Worm (Caenorhabditis elegans) whole organism, L3 larva: ENCODE data around the gene tbb-6.

Experiments used
- R02D3.7 ChIP-seq: fragments of 150-350 bp; optimal IDR thresholded peaks from 2 replicates; lab custom pipeline; 2014; ENCODE audit warnings: missing biosample characterization, missing genetic modification characterization
- ZK546.5 ChIP-seq: sonication (generic microtip); optimal IDR thresholded peaks from 2 replicates; lab custom pipeline; 2017; ENCODE audit warnings: missing biosample characterization, missing genetic modification characterization
- aly-2 ChIP-seq: fragments of 150-350 bp; optimal IDR thresholded peaks from 2 replicates; lab custom pipeline; 2014; ENCODE audit warnings: missing biosample characterization, missing genetic modification characterization
- ama-1 ChIP-seq: fragments of 150-350 bp; optimal IDR thresholded peaks from 2 replicates; lab custom pipeline; 2018
- ceh-16 ChIP-seq: sonication (generic microtip); optimal IDR thresholded peaks from 2 replicates; lab custom pipeline; 2017; ENCODE audit warnings: missing biosample characterization, missing genetic modification characterization
- ceh-28 ChIP-seq: fragments of 150-350 bp; optimal IDR thresholded peaks from 2 replicates; lab custom pipeline; 2014; ENCODE audit warnings: missing biosample characterization, missing genetic modification reagents, missing genetic modification characterization
- ceh-9 ChIP-seq: sonication (generic microtip); optimal IDR thresholded peaks from 2 replicates; lab custom pipeline; 2018; ENCODE audit warnings: missing biosample characterization, missing genetic modification characterization
- daf-12 ChIP-seq: fragments of 150-350 bp; optimal IDR thresholded peaks from 2 replicates; lab custom pipeline; 2014; ENCODE audit warnings: missing biosample characterization, missing genetic modification reagents, missing genetic modification characterization
- egl-27 ChIP-seq: sonication (generic microtip); optimal IDR thresholded peaks from 4 replicates; lab custom pipeline; 2017; ENCODE audit warnings: missing biosample characterization, missing genetic modification reagents, missing genetic modification characterization
- egl-5 ChIP-seq: fragments of 150-350 bp; optimal IDR thresholded peaks from 2 replicates; lab custom pipeline; 2017; ENCODE audit warnings: missing biosample characterization, missing genetic modification reagents, missing genetic modification characterization, inconsistent platforms
- elt-1 ChIP-seq: fragments of 150-350 bp; optimal IDR thresholded peaks from 2 replicates; lab custom pipeline; 2014; ENCODE audit warnings: missing biosample characterization, missing genetic modification characterization
- elt-2 ChIP-seq: sonication (generic microtip); optimal IDR thresholded peaks from 2 replicates; lab custom pipeline; 2016; ENCODE audit warnings: missing genetic modification reagents, mild to moderate bottlenecking, missing genetic modification characterization, missing compliant biosample characterization
- elt-3 ChIP-seq, 3 experiments: fragments of 150-350 bp in 1 of 3; sonication (generic microtip) in 2 of 3; optimal IDR thresholded peaks; 2 replicates in 2 of 3; 4 replicates in 1 of 3; lab custom pipeline; 2014 to 2017; ENCODE audit warnings: missing biosample characterization in 3 of 3, missing genetic modification characterization in 3 of 3
- eor-1 ChIP-seq, 2 experiments: fragments of 150-350 bp; optimal IDR thresholded peaks; 2 replicates each; lab custom pipeline; 2014 to 2018; ENCODE audit warnings: missing biosample characterization in 2 of 2, missing genetic modification characterization in 2 of 2
- fkh-10 ChIP-seq: sonication (generic microtip); optimal IDR thresholded peaks from 2 replicates; lab custom pipeline; 2017; ENCODE audit warnings: missing biosample characterization, missing genetic modification reagents, missing genetic modification characterization
- fkh-2 ChIP-seq: fragments of 150-350 bp; optimal IDR thresholded peaks from 2 replicates; lab custom pipeline; 2014; ENCODE audit warnings: missing biosample characterization, missing genetic modification reagents, missing genetic modification characterization
- fos-1 ChIP-seq: fragments of 150-350 bp; optimal IDR thresholded peaks from 2 replicates; lab custom pipeline; 2014; ENCODE audit warnings: missing biosample characterization, missing genetic modification characterization
- hmg-11 ChIP-seq: sonication (generic microtip); optimal IDR thresholded peaks from 2 replicates; lab custom pipeline; 2016; ENCODE audit warnings: missing genetic modification characterization, missing compliant biosample characterization
- jun-1 ChIP-seq: fragments of 150-350 bp; optimal IDR thresholded peaks from 2 replicates; lab custom pipeline; 2014; ENCODE audit warnings: missing biosample characterization, missing genetic modification reagents, missing genetic modification characterization
- lin-15B ChIP-seq: fragments of 150-350 bp; optimal IDR thresholded peaks from 2 replicates; lab custom pipeline; 2014; ENCODE audit warnings: missing biosample characterization, missing genetic modification characterization
- lin-39 ChIP-seq: fragments of 150-350 bp; optimal IDR thresholded peaks from 2 replicates; lab custom pipeline; 2018; ENCODE audit warnings: missing biosample characterization, missing genetic modification reagents, missing genetic modification characterization
- lsy-12 ChIP-seq: sonication (generic microtip); optimal IDR thresholded peaks from 2 replicates; lab custom pipeline; 2016; ENCODE audit warnings: mild to moderate bottlenecking, missing genetic modification characterization, missing compliant biosample characterization
- mml-1 ChIP-seq: fragments of 150-350 bp; sonication (generic microtip); optimal IDR thresholded peaks from 3 replicates; lab custom pipeline; 2014; ENCODE audit warnings: missing biosample characterization, missing genetic modification characterization
- nfya-1 ChIP-seq: sonication (generic microtip); optimal IDR thresholded peaks from 2 replicates; lab custom pipeline; 2017; ENCODE audit warnings: missing genetic modification characterization, mild to moderate bottlenecking, missing compliant biosample characterization, antibody characterized with exemption, moderate library complexity; ENCODE audit not compliant: insufficient read depth
- nhr-11 ChIP-seq: fragments of 150-350 bp; optimal IDR thresholded peaks from 2 replicates; lab custom pipeline; 2014; ENCODE audit warnings: missing biosample characterization, missing genetic modification characterization
- nhr-12 ChIP-seq: fragments of 150-350 bp; optimal IDR thresholded peaks from 2 replicates; lab custom pipeline; 2014; ENCODE audit warnings: missing biosample characterization, missing genetic modification characterization
- nhr-23 ChIP-seq: fragments of 150-350 bp; optimal IDR thresholded peaks from 2 replicates; lab custom pipeline; 2014; ENCODE audit warnings: missing biosample characterization, missing genetic modification reagents, missing genetic modification characterization
- nhr-237 ChIP-seq: fragments of 150-350 bp; optimal IDR thresholded peaks from 2 replicates; lab custom pipeline; 2014; ENCODE audit warnings: missing biosample characterization, missing genetic modification characterization
- nhr-25 ChIP-seq: sonication (generic microtip); optimal IDR thresholded peaks from 2 replicates; lab custom pipeline; 2017; ENCODE audit warnings: missing biosample characterization, missing genetic modification characterization
- nhr-28 ChIP-seq: fragments of 150-350 bp; optimal IDR thresholded peaks from 2 replicates; lab custom pipeline; 2014; ENCODE audit warnings: missing biosample characterization, missing genetic modification characterization
- nhr-67 ChIP-seq: fragments of 150-350 bp; optimal IDR thresholded peaks from 2 replicates; lab custom pipeline; 2014; ENCODE audit warnings: missing biosample characterization, missing genetic modification characterization
- nhr-76 ChIP-seq: fragments of 150-350 bp; sonication (generic microtip); optimal IDR thresholded peaks from 5 replicates; lab custom pipeline; 2014; ENCODE audit warnings: missing biosample characterization, missing genetic modification characterization
- nhr-77 ChIP-seq: fragments of 150-350 bp; optimal IDR thresholded peaks from 2 replicates; lab custom pipeline; 2014; ENCODE audit warnings: missing biosample characterization, missing genetic modification characterization
- pha-4 ChIP-seq: fragments of 150-350 bp; optimal IDR thresholded peaks from 2 replicates; lab custom pipeline; 2014; ENCODE audit warnings: missing biosample characterization, missing genetic modification reagents, missing genetic modification characterization
- pqm-1 ChIP-seq: fragments of 150-350 bp; optimal IDR thresholded peaks from 2 replicates; lab custom pipeline; 2017; ENCODE audit warnings: missing biosample characterization, missing genetic modification characterization, inconsistent platforms
- sea-2 ChIP-seq: fragments of 150-350 bp; sonication (generic microtip); optimal IDR thresholded peaks from 4 replicates; lab custom pipeline; 2014; ENCODE audit warnings: missing biosample characterization, missing genetic modification reagents, missing genetic modification characterization
- skn-1 ChIP-seq: fragments of 150-350 bp; optimal IDR thresholded peaks from 2 replicates; lab custom pipeline; 2014; ENCODE audit warnings: missing biosample characterization, missing genetic modification characterization
- snpc-4 ChIP-seq: fragments of 150-350 bp; optimal IDR thresholded peaks from 2 replicates; lab custom pipeline; 2014; ENCODE audit warnings: missing biosample characterization, missing genetic modification characterization
- tbx-2 ChIP-seq: sonication (generic microtip); optimal IDR thresholded peaks from 2 replicates; lab custom pipeline; 2016; ENCODE audit warnings: mild to moderate bottlenecking, missing genetic modification characterization, missing compliant biosample characterization
- zag-1 ChIP-seq: fragments of 150-350 bp; optimal IDR thresholded peaks from 2 replicates; lab custom pipeline; 2014; ENCODE audit warnings: missing biosample characterization, missing genetic modification characterization
- ztf-11 ChIP-seq: fragments of 150-350 bp; optimal IDR thresholded peaks from 2 replicates; lab custom pipeline; 2014; ENCODE audit warnings: missing biosample characterization, missing genetic modification characterization
- ztf-4 ChIP-seq: fragments of 150-350 bp; optimal IDR thresholded peaks from 2 replicates; lab custom pipeline; 2014; ENCODE audit warnings: missing biosample characterization, missing genetic modification characterization

Gene tbb-6

DNA sequence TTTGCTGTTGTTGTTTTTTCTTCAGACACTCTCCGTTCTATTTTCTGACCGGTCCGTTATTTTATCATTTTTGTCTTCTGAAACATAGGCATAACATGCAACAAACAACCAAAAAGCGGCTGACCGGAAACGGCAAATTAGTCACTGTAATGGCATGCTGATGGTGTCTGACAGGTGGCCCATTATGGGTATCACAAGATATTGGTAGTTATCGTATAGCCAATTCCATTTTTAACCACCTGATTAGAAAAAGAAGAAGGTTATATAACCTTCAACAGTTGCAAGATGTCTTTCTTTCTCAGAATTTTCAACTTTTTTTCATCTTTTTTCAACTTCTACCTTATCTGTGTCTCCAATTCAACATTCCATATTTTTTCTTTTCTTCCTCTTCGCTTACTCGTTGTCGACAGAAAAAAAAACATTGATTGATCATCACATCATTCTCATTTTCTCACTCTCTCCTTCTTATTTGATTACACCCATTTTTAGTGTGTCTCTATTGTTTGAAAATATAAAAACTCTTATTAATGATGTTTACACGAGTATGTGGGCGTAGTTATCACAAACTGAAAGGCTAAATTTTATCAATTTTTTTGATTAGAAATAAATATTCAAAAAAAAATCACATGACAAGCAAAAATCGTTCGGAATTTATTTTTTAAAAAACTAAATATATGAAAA is 39.6 kb downstream of the tbb-6 start:
- TF ChIP-seq egl-5 (tag; lab: Kevin White, UChicago) (no peak), pqm-1 (tag; lab: Kevin White, UChicago) (peak; percentile 13), pha-4 (tag; lab: Kevin White, UChicago) (peak; percentile 73), nhr-23 (tag; lab: Kevin White, UChicago) (peak; percentile 24), ama-1 (lab: Kevin White, UChicago) (peak; percentile 3), elt-3 (tag; optimal IDR thresholded peaks at IDR 0.05; lab: Kevin White, UChicago) (no peak), nhr-25 (tag; lab: Kevin White, UChicago) (peak; percentile 6), elt-2 (peak; percentile 75)

DNA sequence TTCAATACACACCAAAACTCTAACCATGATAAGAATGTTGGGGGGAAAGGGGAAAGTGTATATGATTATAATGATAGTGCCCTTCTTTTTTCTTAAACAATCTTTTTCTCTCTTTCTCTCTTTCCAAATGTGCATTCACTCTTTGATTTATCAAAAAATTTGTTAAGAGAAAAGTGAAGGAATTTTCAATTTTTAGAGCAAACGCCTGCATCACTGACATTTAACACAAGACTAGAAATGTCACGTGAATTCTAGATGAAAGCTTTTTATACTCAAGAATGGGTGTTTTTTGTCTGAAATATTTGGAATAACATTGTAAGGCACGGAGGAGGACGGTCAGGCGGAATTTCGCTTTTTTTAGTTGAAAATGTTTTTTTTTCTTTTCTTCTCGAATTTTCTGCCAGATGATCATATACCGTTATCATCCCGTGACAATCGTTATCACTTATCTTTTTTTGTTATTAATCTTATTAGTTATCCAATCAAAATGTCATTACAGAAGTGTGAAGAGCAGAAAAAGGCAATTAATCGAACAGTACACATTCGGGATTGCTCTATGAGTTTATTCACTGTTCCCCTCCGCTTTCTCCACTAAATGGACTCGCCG is 40.8 kb downstream of the tbb-6 start, which contains the start of the genes frm-7 and F55C5.17:
Gene frm-7 (plus strand): TSS at position 500 of the 607 bp plus-strand sequence.
Gene F55C5.17 (plus strand): TSS at position 557 of the 607 bp plus-strand sequence.
- TF ChIP-seq elt-2 (peak; percentile 90), lin-39 (no peak), R02D3.7 (tag; lab: Kevin White, UChicago) (no peak), ceh-9 (no peak), nhr-77 (tag; lab: Kevin White, UChicago) (no peak), lsy-12 (tag; lab: Kevin White, UChicago) (no peak), tbx-2 (tag; lab: Kevin White, UChicago) (no peak), nhr-237 (tag; lab: Kevin White, UChicago) (no peak), pqm-1 (tag; lab: Kevin White, UChicago) (peak; percentile 63), ztf-4 (tag; lab: Kevin White, UChicago) (no peak), elt-1 (tag; lab: Kevin White, UChicago) (no peak), pha-4 (tag; lab: Kevin White, UChicago) (peak; percentile 12), mml-1 (tag; lab: Kevin White, UChicago) (no peak), ztf-11 (tag; lab: Kevin White, UChicago) (no peak), hmg-11 (tag; lab: Kevin White, UChicago) (no peak), egl-5 (tag; lab: Kevin White, UChicago) (no peak), daf-12 (tag; lab: Kevin White, UChicago) (no peak), nhr-23 (tag; lab: Kevin White, UChicago) (no peak)

DNA sequence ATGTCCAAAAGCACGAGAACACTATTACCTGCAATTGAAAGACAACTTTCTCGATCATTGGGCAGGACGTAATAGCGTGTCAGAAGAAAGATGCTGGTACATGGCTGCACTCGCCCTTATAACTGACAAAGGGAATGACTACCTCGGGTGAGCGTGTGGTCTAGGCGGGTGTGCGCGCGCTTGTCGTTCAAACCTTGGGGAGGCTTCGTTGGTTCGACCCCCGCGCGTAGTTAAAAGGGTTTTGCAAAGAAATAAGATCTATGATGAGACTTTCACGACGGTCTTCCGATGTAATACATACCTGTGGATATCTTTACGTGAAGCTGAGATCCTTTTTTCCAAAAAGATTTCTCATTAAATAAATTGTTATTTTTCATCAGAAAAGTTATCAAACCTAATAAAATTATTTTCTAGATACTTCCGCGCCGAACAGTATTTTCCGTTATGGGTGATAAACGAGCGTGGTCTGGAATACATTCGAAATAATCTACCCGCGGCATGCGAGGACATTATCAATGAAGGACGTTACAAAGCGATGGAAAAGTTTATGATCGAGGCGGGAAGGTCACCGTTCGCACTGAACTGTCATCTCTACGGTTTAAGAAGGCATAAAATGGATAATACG is 42.2 kb downstream of the tbb-6 start:
- TF ChIP-seq aly-2 (tag; lab: Kevin White, UChicago) (peak; percentile 82), elt-2 (peak; percentile 63), skn-1 (tag; lab: Kevin White, UChicago) (peak; percentile 80), R02D3.7 (tag; lab: Kevin White, UChicago) (peak; percentile 69), ceh-9 (no peak), snpc-4 (tag; lab: Kevin White, UChicago) (no peak), eor-1 (tag; optimal IDR thresholded peaks at IDR 0.05; lab: Kevin White, UChicago) (no peak), nhr-77 (tag; lab: Kevin White, UChicago) (peak; percentile 75), nhr-237 (tag; lab: Kevin White, UChicago) (no peak), ceh-16 (tag; lab: Kevin White, UChicago) (peak; percentile 37), fos-1 (no peak), lin-15B (peak; percentile 35), nhr-76 (peak; percentile 79), elt-3 (tag; optimal IDR thresholded peaks at IDR 0.05; lab: Kevin White, UChicago) (peak in 2 of 3 experiments; percentile 28 to 77), pqm-1 (tag; lab: Kevin White, UChicago) (peak; percentile 19), mml-1 (tag; lab: Kevin White, UChicago) (peak; percentile 5), nhr-25 (tag; lab: Kevin White, UChicago) (peak; percentile 70), egl-27 (tag; lab: Kevin White, UChicago) (peak; percentile 1), zag-1 (tag; lab: Kevin White, UChicago) (peak; percentile 67), nhr-11 (tag; lab: Kevin White, UChicago) (peak; percentile 26), nfya-1 (tag; lab: Kevin White, UChicago) (peak; percentile 70), ama-1 (lab: Kevin White, UChicago) (peak; percentile 88), nhr-67 (tag; lab: Kevin White, UChicago) (peak; percentile 6), fkh-2 (tag; lab: Kevin White, UChicago) (no peak), daf-12 (tag; lab: Kevin White, UChicago) (no peak), ceh-28 (tag; lab: Kevin White, UChicago) (peak; percentile 46), hmg-11 (tag; lab: Kevin White, UChicago) (peak; percentile 100), ztf-4 (tag; lab: Kevin White, UChicago) (peak; percentile 71), lin-39 (peak; percentile 89), pha-4 (tag; lab: Kevin White, UChicago) (peak; percentile 75), ztf-11 (tag; lab: Kevin White, UChicago) (peak; percentile 42), nhr-23 (tag; lab: Kevin White, UChicago) (peak; percentile 70), fkh-10 (GFP tag; lab: Kevin White, UChicago) (peak; percentile 45), nhr-12 (tag; lab: Kevin White, UChicago) (peak; percentile 4), lsy-12 (tag; lab: Kevin White, UChicago) (peak; percentile 94), nhr-28 (peak; percentile 56), jun-1 (tag; lab: Kevin White, UChicago) (peak; percentile 66), tbx-2 (tag; lab: Kevin White, UChicago) (peak; percentile 95), egl-5 (tag; lab: Kevin White, UChicago) (peak; percentile 58), ZK546.5 (peak; percentile 7), sea-2 (GFP tag; lab: Kevin White, UChicago) (peak; percentile 5)
